Worm (Caenorhabditis elegans) whole organism, L4 larva: ENCODE data around the gene Y71H2AM.12.

Experiments
- dpl-1 ChIP-seq: fragments of 150-350 bp; optimal IDR thresholded peaks from 2 replicates; lab custom pipeline; 2014; ENCODE audit warnings: missing biosample characterization, missing genetic modification reagents, missing genetic modification characterization
- lin-39 ChIP-seq: fragments of 150-350 bp; optimal IDR thresholded peaks from 2 replicates; lab custom pipeline; 2014; ENCODE audit warnings: missing biosample characterization, missing genetic modification reagents, missing genetic modification characterization
- mep-1 ChIP-seq: fragments of 150-350 bp; sonication (generic microtip); optimal IDR thresholded peaks from 3 replicates; lab custom pipeline; 2014; ENCODE audit warnings: missing biosample characterization, missing genetic modification characterization
- nhr-76 ChIP-seq: fragments of 150-350 bp; optimal IDR thresholded peaks from 2 replicates; lab custom pipeline; 2014; ENCODE audit warnings: missing biosample characterization, missing genetic modification characterization

DNA sequence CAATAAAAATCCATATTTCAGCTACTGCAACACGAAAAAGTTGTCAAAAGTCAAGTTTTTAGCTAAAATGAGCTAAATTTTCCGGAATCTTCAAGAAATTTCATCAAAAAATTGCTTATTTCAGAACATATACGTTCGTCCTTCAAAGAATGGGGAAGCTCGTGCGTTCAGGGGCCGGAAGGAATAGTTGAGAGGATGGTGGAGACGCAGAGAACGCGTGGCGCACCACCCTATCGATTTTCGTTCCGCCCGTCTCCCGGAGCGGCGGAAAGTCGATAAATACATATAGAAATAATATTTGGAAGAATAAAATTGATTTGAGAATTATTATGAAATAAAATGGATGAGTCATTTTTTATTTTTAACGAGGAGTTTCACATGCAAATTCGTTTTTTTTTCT is 46.4 kb upstream of the Y71H2AM.12 start:
- no peak for TF ChIP-seq nhr-76 (tag; lab: Kevin White, UChicago)
- no peak for TF ChIP-seq lin-39 (tag; lab: Kevin White, UChicago)
- TF ChIP-seq dpl-1 (GFP tag; lab: Kevin White, UChicago), result no peak
- TF ChIP-seq mep-1 (tag; lab: Kevin White, UChicago), result no peak
